Worm (Caenorhabditis elegans): ENCODE measurements around the gene T22D1.3.
A peak's percentile ranks its signal among the peaks of the same experiment; 100 is the strongest.

T22D1.3 gene

DNA sequence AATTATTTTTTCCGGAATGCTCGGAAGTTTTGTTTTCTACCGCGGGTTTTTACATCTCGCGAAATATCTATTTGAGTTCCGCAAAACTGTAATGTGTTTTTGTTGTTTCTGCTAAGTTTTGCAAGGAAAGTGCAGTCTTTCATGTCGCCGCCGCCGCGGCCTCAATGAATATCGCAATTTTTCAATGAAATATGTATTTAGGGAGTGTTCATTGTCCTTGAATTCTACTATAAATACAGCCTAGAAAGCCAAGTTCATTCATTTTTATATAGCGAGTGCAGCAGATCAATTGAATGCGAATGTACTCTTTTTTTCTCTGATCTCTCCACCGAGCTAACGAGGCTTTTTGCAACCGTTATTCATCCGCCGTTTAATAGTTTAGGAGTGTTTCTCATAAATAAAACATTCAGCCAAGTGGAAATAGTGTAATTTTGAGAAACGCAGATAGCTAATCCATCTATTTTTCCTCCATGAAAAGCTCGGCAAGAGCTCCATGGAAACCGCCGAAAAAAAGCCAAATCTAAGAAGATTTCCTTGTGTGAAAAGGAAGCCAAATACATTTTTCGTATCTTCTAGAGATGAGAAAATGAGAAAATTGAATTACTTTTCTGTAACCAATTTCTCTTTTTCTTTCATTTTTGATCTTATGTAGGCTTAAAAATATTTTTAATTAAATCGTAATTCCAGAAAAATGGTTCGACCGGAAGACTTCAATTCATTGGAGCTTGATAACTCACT, at the start of gene T22D1.3:
Gene T22D1.3 (plus strand): TSS at position 688 of the 738 bp plus-strand sequence.
- TF ChIP-seq nhr-25 (tag; optimal IDR thresholded peaks at IDR 0.05) (no peak), C34F6.9 (tag; optimal IDR thresholded peaks at IDR 0.05) (peak; percentile 19), nhr-11 (tag; optimal IDR thresholded peaks at IDR 0.05) (no peak), sem-4 (tag; optimal IDR thresholded peaks at IDR 0.05) (no peak), snpc-4 (tag; optimal IDR thresholded peaks at IDR 0.05) (peak; percentile 30), lsy-2 (tag; optimal IDR thresholded peaks at IDR 0.05) (peak in 1 of 2 experiments; percentile 30), ztf-4 (tag; optimal IDR thresholded peaks at IDR 0.05) (no peak), unc-55 (GFP tag; optimal IDR thresholded peaks at IDR 0.05) (peak; percentile 59)

DNA sequence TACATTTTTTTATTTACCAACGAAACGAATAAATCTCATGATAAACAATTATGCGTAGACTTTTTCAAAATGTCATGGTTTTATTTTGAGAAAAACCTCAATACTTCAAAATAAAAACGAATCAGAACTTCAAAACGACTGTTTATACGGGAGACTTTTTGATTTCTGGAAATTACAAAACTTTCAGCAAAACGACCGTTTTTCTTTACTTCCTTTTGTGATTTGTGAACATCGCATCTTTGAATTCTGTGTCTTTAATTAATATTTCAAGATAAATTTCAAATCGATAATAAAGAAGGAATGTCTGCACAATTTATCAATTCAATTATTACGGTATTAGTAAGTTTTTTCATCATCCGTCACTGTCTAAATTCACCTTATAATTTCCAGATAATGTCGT, 45.5 kb upstream of the T22D1.3 start, which contains the start of gene srx-20:
Gene srx-20 (plus strand): TSS at position 301 of the 400 bp plus-strand sequence.
- TF ChIP-seq alr-1 (tag; optimal IDR thresholded peaks at IDR 0.05) (no peak), zag-1 (tag; optimal IDR thresholded peaks at IDR 0.05) (no peak), nhr-129 (tag; optimal IDR thresholded peaks at IDR 0.05) (no peak), lin-13 (GFP tag; optimal IDR thresholded peaks at IDR 0.05) (no peak), nhr-12 (tag; optimal IDR thresholded peaks at IDR 0.05) (no peak), F13H6.1 (tag; optimal IDR thresholded peaks at IDR 0.05) (no peak), nhr-25 (tag; optimal IDR thresholded peaks at IDR 0.05) (no peak), blmp-1 (tag; optimal IDR thresholded peaks at IDR 0.05; ENCODE audit: insufficient read depth) (no peak), mab-5 (tag; optimal IDR thresholded peaks at IDR 0.05) (no peak), elt-1 (tag; optimal IDR thresholded peaks at IDR 0.05) (no peak), ZK546.5 (tag; optimal IDR thresholded peaks at IDR 0.05) (no peak), snpc-4 (tag; optimal IDR thresholded peaks at IDR 0.05) (no peak), ztf-4 (tag; optimal IDR thresholded peaks at IDR 0.05) (no peak), ztf-11 (tag; optimal IDR thresholded peaks at IDR 0.05) (no peak), ama-1 (optimal IDR thresholded peaks at IDR 0.05) (no peak), elt-3 (tag; optimal IDR thresholded peaks at IDR 0.05) (no peak), sem-4 (tag; optimal IDR thresholded peaks at IDR 0.05) (no peak)

DNA sequence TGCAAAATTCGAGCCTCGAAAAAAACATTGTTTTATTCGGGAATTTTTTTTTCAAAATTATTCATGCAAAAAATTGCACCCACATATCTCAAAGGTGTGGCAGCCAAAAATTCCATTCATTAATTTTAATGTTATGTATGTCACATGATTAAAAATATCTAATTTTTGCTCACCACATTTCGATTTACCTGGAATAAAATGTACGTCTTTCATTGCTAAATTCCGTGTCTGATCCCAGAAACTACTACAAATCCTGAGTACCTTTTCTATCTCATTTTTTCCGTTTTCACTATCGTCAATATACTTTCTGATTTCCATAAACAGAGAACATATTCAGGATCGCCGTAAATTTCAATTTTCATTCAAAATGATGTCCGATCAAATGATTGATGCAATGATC, 40.4 kb upstream of the T22D1.3 start, which contains the start of gene srx-19:
Gene srx-19 (plus strand): TSS at position 301 of the 400 bp plus-strand sequence.
- no peak for TF ChIP-seq gmeb-1 (tag; optimal IDR thresholded peaks at IDR 0.05)
- TF ChIP-seq ztf-1 (GFP tag; conservative IDR thresholded peaks at IDR 0.05), result no peak
- TF ChIP-seq mab-5 (tag; optimal IDR thresholded peaks at IDR 0.05), result no peak
- TF ChIP-seq elt-3 (tag; optimal IDR thresholded peaks at IDR 0.05), result no peak
- no peak for TF ChIP-seq R02D3.7 (tag; optimal IDR thresholded peaks at IDR 0.05)
- TF ChIP-seq nhr-12 (tag; optimal IDR thresholded peaks at IDR 0.05), result no peak
- TF ChIP-seq lin-13 (GFP tag; optimal IDR thresholded peaks at IDR 0.05), result no peak
- no peak for TF ChIP-seq elt-1 (tag; optimal IDR thresholded peaks at IDR 0.05)
- TF ChIP-seq nhr-25 (tag; optimal IDR thresholded peaks at IDR 0.05), result no peak
- no peak for TF ChIP-seq ceh-82 (tag; optimal IDR thresholded peaks at IDR 0.05)
- TF ChIP-seq lin-39 (tag; optimal IDR thresholded peaks at IDR 0.05), result no peak
- TF ChIP-seq unc-55 (GFP tag; optimal IDR thresholded peaks at IDR 0.05), result no peak
- TF ChIP-seq ama-1 (optimal IDR thresholded peaks at IDR 0.05), result no peak
- no peak for TF ChIP-seq sma-3 (GFP tag; optimal IDR thresholded peaks at IDR 0.05)
- no peak for TF ChIP-seq nhr-129 (tag; optimal IDR thresholded peaks at IDR 0.05)
- no peak for TF ChIP-seq egl-27 (tag; optimal IDR thresholded peaks at IDR 0.05)
- TF ChIP-seq nhr-10 (tag; optimal IDR thresholded peaks at IDR 0.05), result no peak
- TF ChIP-seq lin-11 (tag; optimal IDR thresholded peaks at IDR 0.05), result no peak
- TF ChIP-seq fos-1 (tag; optimal IDR thresholded peaks at IDR 0.05), result no peak
- TF ChIP-seq nhr-237 (tag; optimal IDR thresholded peaks at IDR 0.05), result no peak

DNA sequence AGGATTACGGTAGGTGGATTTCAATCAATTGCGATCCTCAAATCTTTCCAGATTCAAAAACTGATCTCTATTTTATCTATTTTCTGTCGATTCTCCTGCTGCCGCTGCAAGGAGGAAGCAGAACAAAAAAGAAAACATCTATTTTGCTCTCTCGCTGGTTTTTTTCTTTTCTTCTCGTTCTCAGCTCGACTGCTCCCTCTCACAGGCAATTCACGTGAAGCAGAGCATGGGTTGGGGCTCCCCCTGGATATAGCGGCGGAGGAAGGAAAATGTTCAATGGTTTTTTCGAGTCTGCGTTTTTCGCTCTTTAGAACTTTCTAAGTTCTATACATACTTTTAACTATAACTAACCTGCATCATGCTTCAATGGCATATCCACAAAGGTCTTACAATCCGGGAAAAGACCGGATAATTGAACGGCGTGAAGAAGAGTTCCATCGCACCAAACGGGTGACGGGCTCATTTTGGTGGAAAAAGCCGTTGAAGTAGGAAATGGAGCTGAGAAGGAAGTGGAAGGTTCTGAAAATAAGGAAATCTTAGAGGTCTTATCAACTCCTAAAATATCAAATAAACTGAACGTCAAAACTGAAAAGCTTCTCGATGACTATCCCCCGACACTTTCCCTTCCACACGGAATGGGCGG, 34.3 kb upstream of the T22D1.3 start:
- TF ChIP-seq unc-39 (tag; optimal IDR thresholded peaks at IDR 0.05) (no peak), skn-1 (tag; optimal IDR thresholded peaks at IDR 0.05) (no peak), mbf-1 (tag; optimal IDR thresholded peaks at IDR 0.05) (no peak), ztf-4 (tag; optimal IDR thresholded peaks at IDR 0.05) (no peak), fos-1 (tag; optimal IDR thresholded peaks at IDR 0.05) (peak; percentile 18), Y55F3AM.14 (GFP tag; optimal IDR thresholded peaks at IDR 0.05) (no peak), nhr-25 (tag; optimal IDR thresholded peaks at IDR 0.05) (no peak), nhr-11 (tag; optimal IDR thresholded peaks at IDR 0.05) (no peak), mab-5 (tag; optimal IDR thresholded peaks at IDR 0.05) (no peak), peb-1 (tag; optimal IDR thresholded peaks at IDR 0.05) (no peak), ZK546.5 (tag; optimal IDR thresholded peaks at IDR 0.05) (no peak), crh-2 (tag; optimal IDR thresholded peaks at IDR 0.05) (peak; percentile 61), R02D3.7 (tag; optimal IDR thresholded peaks at IDR 0.05) (no peak), elt-1 (tag; optimal IDR thresholded peaks at IDR 0.05) (no peak), ztf-11 (tag; optimal IDR thresholded peaks at IDR 0.05) (no peak), ama-1 (optimal IDR thresholded peaks at IDR 0.05) (no peak), nhr-237 (tag; optimal IDR thresholded peaks at IDR 0.05) (no peak), lin-39 (tag; optimal IDR thresholded peaks at IDR 0.05) (no peak), nhr-21 (tag; optimal IDR thresholded peaks at IDR 0.05) (peak; percentile 49), gmeb-1 (tag; optimal IDR thresholded peaks at IDR 0.05) (no peak), aly-2 (tag; optimal IDR thresholded peaks at IDR 0.05) (no peak), nhr-10 (tag; optimal IDR thresholded peaks at IDR 0.05) (no peak), unc-62 (GFP tag; optimal IDR thresholded peaks at IDR 0.05) (no peak), lsy-2 (tag; optimal IDR thresholded peaks at IDR 0.05) (peak in 1 of 2 experiments; percentile 79), F13H6.1 (tag; optimal IDR thresholded peaks at IDR 0.05) (peak; percentile 78), blmp-1 (tag; optimal IDR thresholded peaks at IDR 0.05; ENCODE audit: insufficient read depth) (no peak), lin-13 (GFP tag; optimal IDR thresholded peaks at IDR 0.05) (peak; percentile 17), elt-3 (tag; optimal IDR thresholded peaks at IDR 0.05) (no peak), nhr-6 (tag; optimal IDR thresholded peaks at IDR 0.05) (peak; percentile 13), C34F6.9 (tag; optimal IDR thresholded peaks at IDR 0.05) (peak; percentile 75)
